Worm (Caenorhabditis elegans): ENCODE measurements around the gene B0244.10.

DNA sequence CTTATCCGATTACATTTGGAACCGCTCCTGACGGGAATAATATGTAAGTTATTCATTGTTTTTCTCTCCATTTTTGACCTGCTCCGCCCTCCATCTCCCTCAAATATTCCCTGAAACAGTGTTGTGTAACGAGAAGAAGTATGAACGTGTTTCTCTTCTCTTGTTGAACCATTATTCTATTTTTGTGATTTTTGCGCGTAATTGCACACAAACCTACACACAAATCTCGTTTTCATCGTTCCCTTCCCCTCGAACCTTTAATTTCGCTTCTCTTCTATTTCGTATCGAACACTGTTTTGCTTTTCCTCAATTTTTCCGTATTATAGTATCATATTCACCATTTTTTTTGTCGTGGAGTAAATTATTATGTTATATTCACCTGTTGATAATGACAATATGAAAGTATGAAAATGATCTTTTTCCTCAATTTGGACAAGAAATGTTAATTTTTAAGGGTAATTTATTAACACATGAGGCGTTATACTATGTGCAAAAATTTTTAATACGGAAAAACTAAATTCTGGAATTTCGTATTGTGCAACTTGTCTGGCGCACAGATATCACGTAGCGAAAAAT lies 17.7 kb upstream of the B0244.10 start:
- TF ChIP-seq elt-1 (tag; optimal IDR thresholded peaks at IDR 0.05) (no peak), pha-4 (tag; optimal IDR thresholded peaks at IDR 0.05) (no peak), ZK546.5 (tag; optimal IDR thresholded peaks at IDR 0.05) (no peak), fos-1 (tag; optimal IDR thresholded peaks at IDR 0.05) (no peak), snpc-4 (tag; optimal IDR thresholded peaks at IDR 0.05) (no peak), fkh-10 (GFP tag; optimal IDR thresholded peaks at IDR 0.05) (no peak), ceh-82 (tag; optimal IDR thresholded peaks at IDR 0.05) (no peak), elt-3 (tag; optimal IDR thresholded peaks at IDR 0.05) (no peak), pqm-1 (tag; optimal IDR thresholded peaks at IDR 0.05) (no peak), nhr-28 (tag; optimal IDR thresholded peaks at IDR 0.05) (no peak)
